Worm (Caenorhabditis elegans) whole organism, L2 larva: ENCODE results near the gene T19H12.6.
A peak's percentile ranks its signal among the peaks of the same experiment; 100 is the strongest.

Source experiments
- aly-2 ChIP-seq: fragments of 150-350 bp; optimal IDR thresholded peaks from 2 replicates; lab custom pipeline; 2014; ENCODE audit warnings: missing biosample characterization, missing genetic modification characterization
- ama-1 ChIP-seq: fragments of 150-350 bp; optimal IDR thresholded peaks from 2 replicates; lab custom pipeline; 2018; ENCODE audit warnings: inconsistent platforms
- blmp-1 ChIP-seq: sonication (generic microtip); optimal IDR thresholded peaks from 2 replicates; lab custom pipeline; 2017; ENCODE audit warnings: missing genetic modification characterization, mild to moderate bottlenecking, missing compliant biosample characterization, antibody characterized with exemption, moderate library complexity; ENCODE audit not compliant: insufficient read depth
- ceh-16 ChIP-seq: fragments of 150-350 bp; optimal IDR thresholded peaks from 2 replicates; lab custom pipeline; 2014; ENCODE audit warnings: missing biosample characterization, missing genetic modification characterization
- elt-3 ChIP-seq: sonication (generic microtip); optimal IDR thresholded peaks from 2 replicates; lab custom pipeline; 2017; ENCODE audit warnings: missing biosample characterization, missing genetic modification characterization
- fos-1 ChIP-seq: fragments of 150-350 bp; optimal IDR thresholded peaks from 2 replicates; lab custom pipeline; 2014; ENCODE audit warnings: missing biosample characterization, missing genetic modification characterization
- lin-39 ChIP-seq: fragments of 150-350 bp; optimal IDR thresholded peaks from 2 replicates; lab custom pipeline; 2014; ENCODE audit warnings: missing biosample characterization, missing genetic modification reagents, missing genetic modification characterization
- nhr-11 ChIP-seq: fragments of 150-350 bp; optimal IDR thresholded peaks from 2 replicates; lab custom pipeline; 2014; ENCODE audit warnings: missing biosample characterization, missing genetic modification characterization
- nhr-21 ChIP-seq: fragments of 150-350 bp; optimal IDR thresholded peaks from 2 replicates; lab custom pipeline; 2014; ENCODE audit warnings: missing biosample characterization, missing genetic modification characterization
- nhr-6 ChIP-seq: fragments of 150-350 bp; optimal IDR thresholded peaks from 2 replicates; lab custom pipeline; 2014; ENCODE audit warnings: missing biosample characterization, missing genetic modification characterization
- nhr-77 ChIP-seq: fragments of 150-350 bp; optimal IDR thresholded peaks from 2 replicates; lab custom pipeline; 2014; ENCODE audit warnings: missing biosample characterization, missing genetic modification characterization
- snpc-4 ChIP-seq: fragments of 150-350 bp; optimal IDR thresholded peaks from 2 replicates; lab custom pipeline; 2014; ENCODE audit warnings: missing biosample characterization, missing genetic modification characterization
- ztf-11 ChIP-seq: sonication (generic microtip); optimal IDR thresholded peaks from 2 replicates; lab custom pipeline; 2017; ENCODE audit warnings: missing biosample characterization, missing genetic modification characterization
- ztf-4 ChIP-seq: fragments of 150-350 bp; optimal IDR thresholded peaks from 2 replicates; lab custom pipeline; 2014; ENCODE audit warnings: missing biosample characterization, missing genetic modification characterization

ce11 chrV:4912313-4912712, 34.8 kb upstream of the T19H12.6 start, which contains the start of gene H23N18.5:
- TF ChIP-seq blmp-1 (no peak), nhr-77 (tag; lab: Kevin White, UChicago) (no peak), aly-2 (no peak), nhr-11 (tag; lab: Kevin White, UChicago) (no peak), nhr-21 (tag; lab: Kevin White, UChicago) (peak; percentile 48), ztf-4 (tag; lab: Kevin White, UChicago) (no peak), ama-1 (lab: Kevin White, UChicago) (no peak), fos-1 (tag; lab: Kevin White, UChicago) (no peak), nhr-6 (tag; lab: Kevin White, UChicago) (no peak), snpc-4 (tag; lab: Kevin White, UChicago) (no peak), ceh-16 (tag; lab: Kevin White, UChicago) (no peak), lin-39 (tag; lab: Kevin White, UChicago) (no peak), elt-3 (tag; lab: Kevin White, UChicago) (no peak), ztf-11 (tag; lab: Kevin White, UChicago) (no peak)
